Worm (Caenorhabditis elegans): ENCODE results near the gene C07E3.9.

- TF ChIP-seq T22C8.4 (GFP tag; IDR thresholded peaks at IDR 0.05) (no peak), ref-1 (GFP tag; conservative IDR thresholded peaks at IDR 0.05) (no peak), cog-1 (tag; optimal IDR thresholded peaks at IDR 0.05) (no peak), flt-1 (GFP tag; IDR thresholded peaks at IDR 0.05) (no peak), tab-1 (GFP tag; IDR thresholded peaks at IDR 0.05) (no peak), ztf-29 (GFP tag; IDR thresholded peaks at IDR 0.05) (no peak), klf-2 (GFP tag; conservative IDR thresholded peaks at IDR 0.05) (no peak), med-1 (GFP tag; optimal IDR thresholded peaks at IDR 0.05; ENCODE audit: insufficient read depth) (no peak)
These were observed 41.8 kb upstream of the C07E3.9 start, which contains the start of gene gcy-4 for ce11 chrII:10308726-10309125.

Measured in whole organism, midembryonic.